Worm (Caenorhabditis elegans) whole organism, midembryonic: ENCODE data around the gene F39F10.3.
"Not testable (repeated sequence)": the region's sequence is repeated elsewhere in the genome, so short reads cannot be mapped to it uniquely, and the experiment has no call there.

Experiments used
- cog-1 ChIP-seq: sonication (generic microtip); optimal IDR thresholded peaks from 2 replicates; lab custom pipeline; 2016; ENCODE audit warnings: missing genetic modification characterization, missing compliant biosample characterization
- ref-1 ChIP-seq: fragments of 200-800 bp; sonication (Bioruptor generic); conservative IDR thresholded peaks from 2 replicates; pipeline ENCODE4 v1.3.6; 2022; ENCODE audit warnings: missing genetic modification reagents, missing genetic modification characterization, missing compliant biosample characterization
- tab-1 ChIP-seq: fragments of 200-800 bp; sonication (Bioruptor generic); IDR thresholded peaks from 2 replicates; pipeline ENCODE4 v1.3.6; 2022; ENCODE audit warnings: missing genetic modification characterization, missing compliant biosample characterization

DNA sequence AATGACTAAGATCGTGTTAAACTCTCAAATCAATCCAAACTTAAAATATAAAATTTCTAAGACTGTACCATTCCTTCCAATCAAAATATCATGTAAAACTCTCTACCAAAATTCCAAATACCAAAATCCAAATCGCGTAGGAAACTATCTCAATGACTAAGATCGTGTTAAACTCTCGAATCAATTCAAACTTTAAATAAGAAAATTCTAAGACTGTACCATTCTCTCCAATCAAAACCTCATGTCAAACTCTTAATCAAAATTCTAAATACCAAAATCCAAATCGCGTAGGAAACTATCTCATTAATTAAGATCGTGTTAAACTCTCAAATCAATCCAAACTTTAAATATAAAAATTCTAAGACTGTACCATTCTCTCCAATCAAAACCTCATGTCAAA lies 46.1 kb downstream of the F39F10.3 start:
- not testable (repeated sequence) for TF ChIP-seq tab-1 (GFP tag; lab: Robert Waterston, UW); ref-1 (GFP tag; lab: Robert Waterston, UW); cog-1 (tag; lab: Kevin White, UChicago)
